Worm (Caenorhabditis elegans) whole organism, L4 larva: ENCODE measurements around the gene F59B2.12.

Experiments used
- F10B5.3 ChIP-seq: sonication (generic microtip); optimal IDR thresholded peaks from 2 replicates; lab custom pipeline; 2016; ENCODE audit warnings: mild to moderate bottlenecking, missing genetic modification characterization, missing compliant biosample characterization
- F49E8.2 ChIP-seq: sonication (generic microtip); optimal IDR thresholded peaks from 2 replicates; lab custom pipeline; 2016; ENCODE audit warnings: missing compliant biosample characterization, mild to moderate bottlenecking, missing genetic modification characterization, borderline replicate concordance
- T20F7.1 ChIP-seq: fragments of 200-800 bp; sonication (Bioruptor generic); optimal IDR thresholded peaks from 2 replicates; lab custom pipeline; 2018; ENCODE audit warnings: mild to moderate bottlenecking, missing genetic modification characterization, missing compliant biosample characterization
- T26A8.4 ChIP-seq: fragments of 200-800 bp; sonication (Bioruptor generic); IDR thresholded peaks from 2 replicates; pipeline ENCODE4 v1.3.6; 2022; ENCODE audit warnings: missing genetic modification characterization, missing compliant biosample characterization
- Y105C5A.15 ChIP-seq: fragments of 200-800 bp; sonication (Bioruptor generic); IDR thresholded peaks from 2 replicates; pipeline ENCODE4 v1.3.6; 2022; ENCODE audit warnings: missing genetic modification characterization, missing compliant biosample characterization
- Y5F2A.4 ChIP-seq: fragments of 200-800 bp; sonication (Bioruptor generic); optimal IDR thresholded peaks from 2 replicates; lab custom pipeline; 2018; ENCODE audit warnings: mild to moderate bottlenecking, missing genetic modification characterization, missing compliant biosample characterization
- ZK337.2 ChIP-seq: fragments of 200-800 bp; sonication (Bioruptor generic); IDR thresholded peaks from 2 replicates; pipeline ENCODE4 v1.3.6; 2022; ENCODE audit warnings: missing genetic modification reagents, missing genetic modification characterization, missing compliant biosample characterization
- arid-1 ChIP-seq: fragments of 200-800 bp; sonication (Bioruptor generic); conservative IDR thresholded peaks from 2 replicates; pipeline ENCODE4 v1.3.6; 2022; ENCODE audit warnings: missing genetic modification reagents, missing genetic modification characterization, missing compliant biosample characterization
- ceh-62 ChIP-seq: sonication (generic microtip); optimal IDR thresholded peaks from 2 replicates; lab custom pipeline; 2017; ENCODE audit warnings: missing biosample characterization, missing genetic modification characterization
- daf-16 ChIP-seq, 3 experiments: sonication (generic microtip); optimal IDR thresholded peaks; 2 replicates each; lab custom pipeline; 2016 to 2017; ENCODE audit warnings: missing genetic modification characterization in 3 of 3, missing genetic modification reagents in 3 of 3, mild to moderate bottlenecking in 2 of 3, missing compliant biosample characterization in 2 of 3, missing biosample characterization in 1 of 3, moderate library complexity in 1 of 3
- daf-19 ChIP-seq: fragments of 200-800 bp; sonication (Bioruptor generic); conservative IDR thresholded peaks from 2 replicates; pipeline ENCODE4 v1.3.6; 2022; ENCODE audit warnings: missing genetic modification characterization, missing compliant biosample characterization
- daf-8 ChIP-seq: fragments of 200-800 bp; sonication (Bioruptor generic); IDR thresholded peaks from 2 replicates; pipeline ENCODE4 v1.3.6; 2022; ENCODE audit warnings: missing genetic modification characterization, missing compliant biosample characterization
- dmd-9 ChIP-seq: fragments of 200-800 bp; sonication (Bioruptor generic); IDR thresholded peaks from 2 replicates; pipeline ENCODE4 v1.3.6; 2022; ENCODE audit warnings: missing genetic modification reagents, missing genetic modification characterization, missing compliant biosample characterization
- duxl-1 ChIP-seq: sonication (generic microtip); optimal IDR thresholded peaks from 2 replicates; lab custom pipeline; 2016; ENCODE audit warnings: mild to moderate bottlenecking, missing genetic modification characterization, moderate library complexity, missing compliant biosample characterization; ENCODE audit not compliant: poor library complexity
- fos-1 ChIP-seq: fragments of 150-350 bp; optimal IDR thresholded peaks from 2 replicates; lab custom pipeline; 2014; ENCODE audit warnings: missing biosample characterization, missing genetic modification characterization
- hlh-11 ChIP-seq: fragments of 200-800 bp; sonication (Bioruptor generic); optimal IDR thresholded peaks from 2 replicates; lab custom pipeline; 2018; ENCODE audit warnings: mild to moderate bottlenecking, missing genetic modification characterization, missing compliant biosample characterization
- hlh-30 ChIP-seq: sonication (generic microtip); optimal IDR thresholded peaks from 2 replicates; lab custom pipeline; 2017; ENCODE audit warnings: antibody characterized with exemption, mild to moderate bottlenecking, missing genetic modification characterization, missing compliant biosample characterization; ENCODE audit not compliant: insufficient read depth
- lin-13 ChIP-seq: fragments of 150-350 bp; optimal IDR thresholded peaks from 2 replicates; lab custom pipeline; 2014; ENCODE audit warnings: missing biosample characterization, missing genetic modification reagents, missing genetic modification characterization
- lin-29 ChIP-seq: fragments of 200-800 bp; sonication (Bioruptor generic); IDR thresholded peaks from 2 replicates; pipeline ENCODE4 v1.3.6; 2022; ENCODE audit warnings: missing genetic modification reagents, missing genetic modification characterization, missing compliant biosample characterization
- lin-38 ChIP-seq: fragments of 200-800 bp; sonication (Bioruptor generic); IDR thresholded peaks from 2 replicates; pipeline ENCODE4 v1.3.6; 2022; ENCODE audit warnings: missing genetic modification reagents, missing genetic modification characterization, missing compliant biosample characterization
- lin-39 ChIP-seq: fragments of 150-350 bp; optimal IDR thresholded peaks from 2 replicates; lab custom pipeline; 2014; ENCODE audit warnings: missing biosample characterization, missing genetic modification reagents, missing genetic modification characterization
- lsy-2 ChIP-seq, 2 experiments: fragments of 150-350 bp in 1 of 2; sonication (generic microtip) in 1 of 2; optimal IDR thresholded peaks; 2 replicates each; lab custom pipeline; 2014 to 2017; ENCODE audit warnings: missing biosample characterization in 2 of 2, missing genetic modification characterization in 2 of 2
- mdt-29 ChIP-seq: fragments of 200-800 bp; sonication (Bioruptor generic); IDR thresholded peaks from 2 replicates; pipeline ENCODE4 v1.3.6; 2022; ENCODE audit warnings: missing genetic modification reagents, missing genetic modification characterization, missing compliant biosample characterization
- mep-1 ChIP-seq: fragments of 150-350 bp; sonication (generic microtip); optimal IDR thresholded peaks from 3 replicates; lab custom pipeline; 2014; ENCODE audit warnings: missing biosample characterization, missing genetic modification characterization
- mes-2 ChIP-seq: sonication (generic microtip); optimal IDR thresholded peaks from 2 replicates; lab custom pipeline; 2016; ENCODE audit warnings: missing genotype, mild to moderate bottlenecking, missing genetic modification characterization, missing compliant biosample characterization; ENCODE audit not compliant: poor library complexity, severe bottlenecking
- mxl-3 ChIP-seq: fragments of 200-800 bp; sonication (Bioruptor generic); optimal IDR thresholded peaks from 2 replicates; lab custom pipeline; 2018; ENCODE audit warnings: mild to moderate bottlenecking, missing genetic modification characterization, missing compliant biosample characterization
- nhr-11 ChIP-seq: fragments of 150-350 bp; optimal IDR thresholded peaks from 2 replicates; lab custom pipeline; 2014; ENCODE audit warnings: missing biosample characterization, missing genetic modification characterization
- nhr-28 ChIP-seq: fragments of 150-350 bp; optimal IDR thresholded peaks from 2 replicates; lab custom pipeline; 2014; ENCODE audit warnings: missing biosample characterization, missing genetic modification characterization
- nhr-48 ChIP-seq: sonication (generic microtip); optimal IDR thresholded peaks from 2 replicates; lab custom pipeline; 2016; ENCODE audit warnings: mild to moderate bottlenecking, missing genetic modification characterization, missing compliant biosample characterization
- nhr-6 ChIP-seq: fragments of 150-350 bp; optimal IDR thresholded peaks from 2 replicates; lab custom pipeline; 2014; ENCODE audit warnings: missing biosample characterization, missing genetic modification characterization
- nhr-77 ChIP-seq: fragments of 150-350 bp; optimal IDR thresholded peaks from 2 replicates; lab custom pipeline; 2014; ENCODE audit warnings: missing biosample characterization, missing genetic modification characterization
- pha-4 ChIP-seq, 2 experiments: fragments of 150-350 bp in 1 of 2; fragments of 200-800 bp in 1 of 2; sonication (Bioruptor generic) in 1 of 2; IDR thresholded peaks in 1 of 2; optimal IDR thresholded peaks in 1 of 2; 2 replicates each; pipeline versions ENCODE4 v1.3.6 to Lab custom; 2014 to 2022; ENCODE audit warnings: missing genetic modification characterization in 2 of 2, missing genetic modification reagents in 2 of 2, missing biosample characterization in 1 of 2, missing compliant biosample characterization in 1 of 2
- pqm-1 ChIP-seq: sonication (generic microtip); optimal IDR thresholded peaks from 2 replicates; lab custom pipeline; 2017; ENCODE audit warnings: missing biosample characterization, missing genetic modification characterization
- rbr-2 ChIP-seq: sonication (generic microtip); optimal IDR thresholded peaks from 2 replicates; lab custom pipeline; 2016; ENCODE audit warnings: missing genotype, missing genetic modification characterization, missing compliant biosample characterization
- saeg-2 ChIP-seq: fragments of 200-800 bp; sonication (Bioruptor generic); IDR thresholded peaks from 2 replicates; pipeline ENCODE4 v1.3.6; 2022; ENCODE audit warnings: missing genetic modification reagents, missing genetic modification characterization, missing compliant biosample characterization
- set-16 ChIP-seq: fragments of 200-800 bp; sonication (Bioruptor generic); IDR thresholded peaks from 2 replicates; pipeline ENCODE4 v1.3.6; 2022; ENCODE audit warnings: missing genetic modification reagents, missing genetic modification characterization, missing compliant biosample characterization
- snpc-4 ChIP-seq: fragments of 150-350 bp; optimal IDR thresholded peaks from 2 replicates; lab custom pipeline; 2014; ENCODE audit warnings: missing biosample characterization, missing genetic modification characterization
- spr-1 ChIP-seq: sonication (generic microtip); optimal IDR thresholded peaks from 2 replicates; lab custom pipeline; 2016; ENCODE audit warnings: mild to moderate bottlenecking, missing genetic modification characterization, missing compliant biosample characterization
- spr-3 ChIP-seq: fragments of 200-800 bp; sonication (Bioruptor generic); optimal IDR thresholded peaks from 2 replicates; lab custom pipeline; 2018; ENCODE audit warnings: mild to moderate bottlenecking, missing genetic modification characterization, missing compliant biosample characterization
- tra-1 ChIP-seq: fragments of 200-800 bp; sonication (Bioruptor generic); IDR thresholded peaks from 2 replicates; pipeline ENCODE4 v1.3.6; 2022; ENCODE audit warnings: missing genetic modification reagents, missing genetic modification characterization, missing compliant biosample characterization
- unc-39 ChIP-seq: sonication (generic microtip); optimal IDR thresholded peaks from 2 replicates; lab custom pipeline; 2017; ENCODE audit warnings: missing biosample characterization, missing genetic modification characterization
- unc-62 ChIP-seq, 3 experiments: fragments of 150-350 bp in 1 of 3; sonication (generic microtip); optimal IDR thresholded peaks in 2 of 3; peaks in 1 of 3; 1 replicate in 1 of 3; 2 replicates in 2 of 3; lab custom pipeline; 2014 to 2017; ENCODE audit warnings: missing biosample characterization in 3 of 3, missing genetic modification characterization in 3 of 3, missing genetic modification reagents in 3 of 3, missing genotype in 1 of 3
- vab-7 ChIP-seq: fragments of 200-800 bp; sonication (Bioruptor generic); IDR thresholded peaks from 2 replicates; pipeline ENCODE4 v1.3.6; 2022; ENCODE audit warnings: missing genetic modification reagents, missing genetic modification characterization, missing compliant biosample characterization
- zfp-2 ChIP-seq: sonication (generic microtip); optimal IDR thresholded peaks from 2 replicates; lab custom pipeline; 2016; ENCODE audit warnings: mild to moderate bottlenecking, missing genetic modification characterization, missing compliant biosample characterization
- zip-11 ChIP-seq: fragments of 200-800 bp; sonication (Bioruptor generic); IDR thresholded peaks from 2 replicates; pipeline ENCODE4 v1.3.6; 2022; ENCODE audit warnings: missing genetic modification characterization, missing compliant biosample characterization

F59B2.12 gene

ce11 chrIII:9058959-9059534 lies 41.6 kb downstream of the F59B2.12 start, which contains the start of gene gst-1 (continued):
- TF ChIP-seq pha-4 (GFP tag; IDR thresholded peaks at IDR 0.05; lab: Robert Waterston, UW) (peak; percentile 40; the same call in 1 of the 2 replicates), pha-4 (tag; optimal IDR thresholded peaks at IDR 0.05; lab: Kevin White, UChicago) (no peak), hlh-30 (tag; lab: Kevin White, UChicago) (peak; percentile 7), mdt-29 (GFP tag; lab: Robert Waterston, UW) (peak; percentile 74), hlh-11 (tag; lab: Kevin White, UChicago) (peak; percentile 54), nhr-48 (tag; lab: Kevin White, UChicago) (peak; percentile 49), unc-39 (tag; lab: Kevin White, UChicago) (no peak), mes-2 (tag; lab: Kevin White, UChicago) (peak; percentile 36), saeg-2 (GFP tag; lab: Robert Waterston, UW) (no peak), spr-3 (no peak), lin-29 (GFP tag; lab: Robert Waterston, UW) (no peak), T20F7.1 (GFP tag; lab: Kevin White, UChicago) (peak; percentile 45), tra-1 (0 out of 2 replicates have a peak, but pooled peaks have one; percentile 8), Y105C5A.15 (GFP tag; lab: Robert Waterston, UW) (no peak), unc-62 (GFP tag; optimal IDR thresholded peaks at IDR 0.05 in 1 of 2; lab: Kevin White, UChicago) (peak in 1 of 2 experiments; percentile 93), unc-62 (tag; optimal IDR thresholded peaks at IDR 0.05; lab: Kevin White, UChicago) (no peak), dmd-9 (GFP tag; lab: Robert Waterston, UW) (no peak), nhr-28 (tag; lab: Kevin White, UChicago) (peak; percentile 13), lin-38 (GFP tag; lab: Robert Waterston, UW) (peak; percentile 46; the same call in 1 of the 2 replicates), daf-16 (GFP tag; optimal IDR thresholded peaks at IDR 0.05; lab: Kevin White, UChicago) (no peak), daf-16 (tag; optimal IDR thresholded peaks at IDR 0.05; lab: Kevin White, UChicago) (peak; percentile 70), fos-1 (tag; lab: Kevin White, UChicago) (no peak)

DNA sequence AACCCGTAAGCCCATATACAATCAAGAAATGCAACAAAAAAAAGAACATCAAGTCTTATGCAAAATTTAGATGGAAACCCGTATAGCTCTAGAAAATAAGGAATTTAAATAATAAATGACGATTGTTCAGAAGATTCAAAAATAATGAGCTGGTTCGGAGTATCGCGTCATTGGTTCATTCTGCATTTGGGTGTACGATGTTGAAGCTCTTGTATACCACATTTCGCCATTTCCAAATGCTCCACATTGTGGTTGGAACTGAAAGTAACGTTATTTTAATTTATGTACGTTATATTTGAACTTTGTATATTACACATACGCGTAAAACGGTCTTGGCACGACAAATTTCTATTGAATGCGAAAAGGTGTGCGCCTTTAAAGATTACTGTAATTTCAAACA lies 42.9 kb downstream of the F59B2.12 start:
- TF ChIP-seq duxl-1 (tag; lab: Kevin White, UChicago) (peak; percentile 55), nhr-77 (tag; lab: Kevin White, UChicago) (no peak), arid-1 (GFP tag; lab: Robert Waterston, UW) (no peak; the same call in 1 of the 2 replicates), daf-19 (no peak), mdt-29 (GFP tag; lab: Robert Waterston, UW) (peak; percentile 28; the same call in 1 of the 2 replicates), F10B5.3 (tag; lab: Kevin White, UChicago) (no peak), daf-8 (no peak), ZK337.2 (GFP tag; lab: Robert Waterston, UW) (no peak), nhr-6 (tag; lab: Kevin White, UChicago) (no peak), spr-1 (tag; lab: Kevin White, UChicago) (peak; percentile 39), set-16 (GFP tag; lab: Robert Waterston, UW) (no peak), nhr-28 (tag; lab: Kevin White, UChicago) (no peak), unc-39 (tag; lab: Kevin White, UChicago) (no peak), Y105C5A.15 (GFP tag; lab: Robert Waterston, UW) (no peak), zip-11 (no peak), pqm-1 (no peak), lin-13 (no peak), F49E8.2 (no peak), mep-1 (tag; lab: Kevin White, UChicago) (peak; percentile 53), mxl-3 (no peak), lin-39 (tag; lab: Kevin White, UChicago) (no peak), zfp-2 (tag; lab: Kevin White, UChicago) (no peak), vab-7 (GFP tag; lab: Robert Waterston, UW) (no peak), pha-4 (GFP tag; IDR thresholded peaks at IDR 0.05; lab: Robert Waterston, UW) (peak; percentile 70; the same call in 1 of the 2 replicates), pha-4 (tag; optimal IDR thresholded peaks at IDR 0.05; lab: Kevin White, UChicago) (no peak), T26A8.4 (peak; percentile 66), ceh-62 (no peak), snpc-4 (tag; lab: Kevin White, UChicago) (no peak), Y5F2A.4 (no peak), lsy-2 (tag; optimal IDR thresholded peaks at IDR 0.05; lab: Kevin White, UChicago) (peak in 1 of 2 experiments; percentile 55), unc-62 (GFP tag; optimal IDR thresholded peaks at IDR 0.05 in 1 of 2; lab: Kevin White, UChicago) (no peak), unc-62 (tag; optimal IDR thresholded peaks at IDR 0.05; lab: Kevin White, UChicago) (no peak), tra-1 (no peak), rbr-2 (tag; lab: Kevin White, UChicago) (no peak), nhr-11 (tag; lab: Kevin White, UChicago) (no peak)
